Worm (Caenorhabditis elegans) whole organism, late embryonic: ENCODE measurements around the gene F37C4.4.

Source experiments
- F13H6.1 ChIP-seq: sonication (generic microtip); optimal IDR thresholded peaks from 2 replicates; lab custom pipeline; 2016; ENCODE audit warnings: missing genetic modification characterization, missing compliant biosample characterization
- K02D7.2 ChIP-seq: sonication (generic microtip); optimal IDR thresholded peaks from 2 replicates; lab custom pipeline; 2017; ENCODE audit warnings: mild to moderate bottlenecking, missing genetic modification characterization, missing compliant biosample characterization
- T23F11.4 ChIP-seq: fragments of 200-800 bp; sonication (Bioruptor generic); optimal IDR thresholded peaks from 2 replicates; lab custom pipeline; 2018; ENCODE audit warnings: mild to moderate bottlenecking, missing genetic modification characterization, missing compliant biosample characterization
- ceh-18 ChIP-seq: sonication (generic microtip); optimal IDR thresholded peaks from 2 replicates; lab custom pipeline; 2016; ENCODE audit warnings: missing genetic modification characterization, missing compliant biosample characterization
- ceh-19 ChIP-seq: fragments of 200-800 bp; sonication (Bioruptor generic); optimal IDR thresholded peaks from 2 replicates; lab custom pipeline; 2018; ENCODE audit warnings: mild to moderate bottlenecking, missing genetic modification characterization, missing compliant biosample characterization
- ceh-2 ChIP-seq: sonication (generic microtip); optimal IDR thresholded peaks from 2 replicates; lab custom pipeline; 2016; ENCODE audit warnings: missing genotype, missing genetic modification characterization, missing compliant biosample characterization
- ceh-22 ChIP-seq: sonication (generic microtip); optimal IDR thresholded peaks from 2 replicates; lab custom pipeline; 2017; ENCODE audit warnings: missing biosample characterization, missing genetic modification characterization
- ceh-30 ChIP-seq: fragments of 150-350 bp; optimal IDR thresholded peaks from 2 replicates; lab custom pipeline; 2014; ENCODE audit warnings: missing biosample characterization, missing genetic modification characterization
- ceh-31 ChIP-seq: sonication (generic microtip); optimal IDR thresholded peaks from 2 replicates; lab custom pipeline; 2016; ENCODE audit warnings: missing genetic modification characterization, missing compliant biosample characterization
- ceh-34 ChIP-seq: sonication (generic microtip); optimal IDR thresholded peaks from 2 replicates; lab custom pipeline; 2016; ENCODE audit warnings: mild to moderate bottlenecking, missing genetic modification characterization, missing compliant biosample characterization
- ceh-45 ChIP-seq: fragments of 200-800 bp; sonication (Bioruptor generic); IDR thresholded peaks from 2 replicates; pipeline ENCODE4 v1.3.6; 2022; ENCODE audit warnings: missing genetic modification reagents, missing genetic modification characterization, missing compliant biosample characterization
- ceh-9 ChIP-seq: sonication (generic microtip); optimal IDR thresholded peaks from 2 replicates; lab custom pipeline; 2016; ENCODE audit warnings: mild to moderate bottlenecking, missing genetic modification characterization, inconsistent platforms, missing compliant biosample characterization
- che-1 ChIP-seq: sonication (generic microtip); optimal IDR thresholded peaks from 2 replicates; lab custom pipeline; 2016; ENCODE audit warnings: mild to moderate bottlenecking, missing genetic modification characterization, missing compliant biosample characterization
- dmd-4 ChIP-seq: sonication (generic microtip); optimal IDR thresholded peaks from 2 replicates; lab custom pipeline; 2016; ENCODE audit warnings: borderline replicate concordance, missing genetic modification characterization, missing compliant biosample characterization
- elt-2 ChIP-seq: sonication (generic microtip); optimal IDR thresholded peaks from 2 replicates; lab custom pipeline; 2016; ENCODE audit warnings: missing genetic modification reagents, missing genetic modification characterization, missing compliant biosample characterization
- elt-4 ChIP-seq: sonication (generic microtip); optimal IDR thresholded peaks from 2 replicates; lab custom pipeline; 2016; ENCODE audit warnings: missing genetic modification characterization, missing compliant biosample characterization
- ets-4 ChIP-seq: sonication (generic microtip); optimal IDR thresholded peaks from 2 replicates; lab custom pipeline; 2016; ENCODE audit warnings: missing genetic modification characterization, missing compliant biosample characterization
- fkh-6 ChIP-seq: sonication (generic microtip); optimal IDR thresholded peaks from 2 replicates; lab custom pipeline; 2016; ENCODE audit warnings: missing genetic modification characterization, missing compliant biosample characterization
- hlh-30 ChIP-seq: sonication (generic microtip); optimal IDR thresholded peaks from 2 replicates; lab custom pipeline; 2017; ENCODE audit warnings: antibody characterized with exemption, missing genetic modification characterization, missing compliant biosample characterization; ENCODE audit not compliant: insufficient read depth
- lim-6 ChIP-seq: sonication (generic microtip); optimal IDR thresholded peaks from 2 replicates; lab custom pipeline; 2016; ENCODE audit warnings: missing genetic modification characterization, missing compliant biosample characterization
- lin-11 ChIP-seq: fragments of 200-800 bp; sonication (Bioruptor generic); optimal IDR thresholded peaks from 2 replicates; lab custom pipeline; 2018; ENCODE audit warnings: mild to moderate bottlenecking, missing genetic modification characterization, missing compliant biosample characterization
- mec-3 ChIP-seq: sonication (generic microtip); optimal IDR thresholded peaks from 2 replicates; lab custom pipeline; 2016; ENCODE audit warnings: borderline replicate concordance, missing genetic modification characterization, missing compliant biosample characterization
- nfya-1 ChIP-seq: sonication (generic microtip); optimal IDR thresholded peaks from 2 replicates; lab custom pipeline; 2017; ENCODE audit warnings: missing genetic modification characterization, mild to moderate bottlenecking, missing compliant biosample characterization, antibody characterized with exemption, moderate library complexity
- nhr-11 ChIP-seq: fragments of 150-350 bp; optimal IDR thresholded peaks from 2 replicates; lab custom pipeline; 2014; ENCODE audit warnings: missing biosample characterization, missing genetic modification characterization
- nhr-232 ChIP-seq: sonication (generic microtip); optimal IDR thresholded peaks from 2 replicates; lab custom pipeline; 2016; ENCODE audit warnings: missing genetic modification characterization, missing compliant biosample characterization
- odd-2 ChIP-seq: sonication (generic microtip); optimal IDR thresholded peaks from 2 replicates; lab custom pipeline; 2017; ENCODE audit warnings: antibody characterized with exemption, mild to moderate bottlenecking, missing genetic modification characterization, missing compliant biosample characterization
- pax-1 ChIP-seq: fragments of 150-350 bp; optimal IDR thresholded peaks from 2 replicates; lab custom pipeline; 2014; ENCODE audit warnings: missing biosample characterization, missing genetic modification characterization
- pqm-1 ChIP-seq: sonication (generic microtip); optimal IDR thresholded peaks from 2 replicates; lab custom pipeline; 2016; ENCODE audit warnings: missing genetic modification characterization, missing compliant biosample characterization
- pros-1 ChIP-seq: fragments of 150-350 bp; optimal IDR thresholded peaks from 2 replicates; lab custom pipeline; 2014; ENCODE audit warnings: missing biosample characterization, missing genetic modification reagents, missing genetic modification characterization
- ref-2 ChIP-seq: sonication (generic microtip); optimal IDR thresholded peaks from 2 replicates; lab custom pipeline; 2016; ENCODE audit warnings: missing genetic modification characterization, missing compliant biosample characterization
- sdc-2 ChIP-seq: sonication (generic microtip); optimal IDR thresholded peaks from 2 replicates; lab custom pipeline; 2016; ENCODE audit warnings: missing genotype, missing genetic modification characterization, missing compliant biosample characterization
- sox-2 ChIP-seq: fragments of 200-800 bp; sonication (Bioruptor generic); IDR thresholded peaks from 2 replicates; pipeline ENCODE4 v1.3.6; 2022; ENCODE audit warnings: missing genetic modification reagents, missing genetic modification characterization, missing compliant biosample characterization
- sox-4 ChIP-seq: sonication (generic microtip); optimal IDR thresholded peaks from 2 replicates; lab custom pipeline; 2017; ENCODE audit warnings: mild to moderate bottlenecking, missing genetic modification characterization, inconsistent platforms, missing compliant biosample characterization
- syd-9 ChIP-seq: sonication (generic microtip); optimal IDR thresholded peaks from 2 replicates; lab custom pipeline; 2016; ENCODE audit warnings: mild to moderate bottlenecking, missing genetic modification characterization, moderate library complexity, missing compliant biosample characterization
- tbx-7 ChIP-seq: sonication (generic microtip); optimal IDR thresholded peaks from 2 replicates; lab custom pipeline; 2016; ENCODE audit warnings: missing genotype, missing genetic modification characterization, missing compliant biosample characterization
- ttx-3 ChIP-seq: sonication (generic microtip); optimal IDR thresholded peaks from 2 replicates; lab custom pipeline; 2016; ENCODE audit warnings: missing genetic modification reagents, missing genetic modification characterization, missing compliant biosample characterization
- unc-3 ChIP-seq, 2 experiments: fragments of 200-800 bp in 1 of 2; sonication (Bioruptor generic) in 1 of 2; sonication (generic microtip) in 1 of 2; conservative IDR thresholded peaks in 1 of 2; optimal IDR thresholded peaks in 1 of 2; 2 replicates each; pipeline versions ENCODE4 v1.3.6 to Lab custom; 2016 to 2022; ENCODE audit warnings: missing compliant biosample characterization in 2 of 2, missing genetic modification characterization in 2 of 2, missing genetic modification reagents in 1 of 2
- unc-42 ChIP-seq: sonication (generic microtip); optimal IDR thresholded peaks from 2 replicates; lab custom pipeline; 2016; ENCODE audit warnings: missing genotype, missing genetic modification characterization, missing compliant biosample characterization
- unc-55 ChIP-seq: sonication (generic microtip); optimal IDR thresholded peaks from 2 replicates; lab custom pipeline; 2017; ENCODE audit warnings: missing biosample characterization, missing genetic modification reagents, missing genetic modification characterization
- zip-5 ChIP-seq: sonication (generic microtip); optimal IDR thresholded peaks from 2 replicates; lab custom pipeline; 2016; ENCODE audit warnings: missing genetic modification characterization, missing compliant biosample characterization
- ztf-16 ChIP-seq: sonication (generic microtip); optimal IDR thresholded peaks from 2 replicates; lab custom pipeline; 2017; ENCODE audit warnings: missing genetic modification characterization, missing compliant biosample characterization

F37C4.4 gene

DNA sequence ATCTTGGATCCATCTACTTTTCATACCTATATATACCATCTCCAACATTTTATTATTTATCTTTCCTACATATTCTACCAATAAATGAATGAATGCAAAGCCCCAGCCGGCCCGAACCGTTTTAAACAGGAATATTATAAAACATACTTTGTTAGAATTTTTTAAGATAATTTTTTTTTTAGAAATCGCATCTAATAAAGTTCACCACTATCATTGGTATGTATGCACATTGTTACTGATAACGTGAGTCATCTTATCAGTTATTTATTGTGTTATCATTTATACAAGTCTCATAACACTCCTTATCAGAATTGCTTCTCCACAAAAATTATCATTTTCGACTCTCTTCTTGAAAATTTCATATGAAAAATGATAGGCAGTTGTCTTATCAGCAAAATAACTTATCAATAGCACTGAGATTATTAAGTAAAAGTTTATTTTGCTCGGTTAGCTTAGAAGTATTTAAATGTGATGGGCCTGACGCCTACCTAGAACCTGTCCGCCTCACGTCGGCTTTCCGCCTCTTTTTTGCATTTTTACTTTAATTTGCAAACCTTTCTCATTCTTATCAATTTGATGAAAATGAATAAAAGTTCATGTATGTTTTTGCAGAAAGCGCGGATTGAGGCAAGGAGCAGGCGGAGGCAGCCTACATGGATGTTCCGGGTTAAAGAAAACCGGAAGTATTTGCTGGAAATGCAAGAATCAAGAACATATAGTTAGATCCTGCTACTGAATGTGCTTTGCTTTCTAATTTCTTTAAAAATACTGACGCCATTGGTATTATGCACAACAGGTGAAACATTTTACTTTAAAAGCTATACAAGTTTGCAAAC lies 32.8 kb downstream of the F37C4.4 start, which contains the start of gene srz-62:
srz-62 (plus strand) TSS at position 786 of the 836 bp plus-strand sequence.
- TF ChIP-seq F13H6.1: no peak
- TF ChIP-seq ceh-2: no peak
- no peak for TF ChIP-seq nfya-1
- no peak for TF ChIP-seq K02D7.2 (tag; lab: Kevin White, UChicago)
- TF ChIP-seq ceh-18 (tag; lab: Kevin White, UChicago): no peak
- TF ChIP-seq unc-3 (GFP tag; conservative IDR thresholded peaks at IDR 0.05; lab: Robert Waterston, UW): no peak
- TF ChIP-seq unc-3 (tag; optimal IDR thresholded peaks at IDR 0.05; lab: Kevin White, UChicago): no peak
- no peak for TF ChIP-seq ref-2 (tag; lab: Kevin White, UChicago)
- no peak for TF ChIP-seq lin-11 (tag; lab: Kevin White, UChicago)
- peak; percentile 20 for TF ChIP-seq zip-5 (tag; lab: Kevin White, UChicago)
- TF ChIP-seq elt-2 (tag; lab: Kevin White, UChicago): peak; percentile 100
- TF ChIP-seq pqm-1: peak; percentile 82
- no peak for TF ChIP-seq unc-55 (GFP tag; lab: Kevin White, UChicago)
- no peak for TF ChIP-seq nhr-11 (tag; lab: Kevin White, UChicago)
- no peak for TF ChIP-seq che-1 (tag; lab: Kevin White, UChicago)
- no peak for TF ChIP-seq pros-1 (tag; lab: Kevin White, UChicago)
- no peak for TF ChIP-seq ets-4 (tag; lab: Kevin White, UChicago)
- TF ChIP-seq sdc-2: no peak
- no peak for TF ChIP-seq dmd-4 (tag; lab: Kevin White, UChicago)
- no peak for TF ChIP-seq ceh-31
- no peak for TF ChIP-seq tbx-7
- TF ChIP-seq unc-42 (tag; lab: Kevin White, UChicago): no peak
- no peak for TF ChIP-seq syd-9 (tag; lab: Kevin White, UChicago)
- no peak for TF ChIP-seq elt-4 (tag; lab: Kevin White, UChicago)
- TF ChIP-seq T23F11.4 (GFP tag; lab: Kevin White, UChicago): no peak
- no peak for TF ChIP-seq sox-2 (GFP tag; lab: Robert Waterston, UW)

DNA sequence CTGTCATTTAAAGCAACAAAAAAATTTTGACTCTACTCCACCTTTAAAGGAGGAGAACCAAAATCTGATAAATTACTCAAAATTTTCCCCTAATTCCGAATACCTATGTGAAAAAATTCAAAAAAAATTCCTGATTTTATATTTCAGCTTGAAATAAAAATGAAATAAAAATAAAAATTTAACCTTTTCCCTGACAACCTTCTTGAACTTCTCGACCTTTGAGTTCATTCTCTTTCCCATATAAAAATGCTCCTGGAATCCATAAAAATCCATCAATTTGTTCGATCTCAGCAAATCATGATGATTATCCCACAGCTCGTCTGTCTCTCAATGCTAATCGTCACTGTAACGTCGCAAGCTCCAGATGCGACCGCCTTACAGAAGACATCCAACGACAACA lies 35.8 kb downstream of the F37C4.4 start, which contains the start of gene F56D6.6:
F56D6.6 (plus strand) TSS at position 301 of the 400 bp plus-strand sequence.
- TF ChIP-seq mec-3 (no peak), fkh-6 (tag; lab: Kevin White, UChicago) (no peak), ttx-3 (tag; lab: Kevin White, UChicago) (no peak), sox-2 (GFP tag; lab: Robert Waterston, UW) (no peak), nhr-11 (tag; lab: Kevin White, UChicago) (no peak), ref-2 (tag; lab: Kevin White, UChicago) (no peak), ceh-19 (GFP tag; lab: Kevin White, UChicago) (no peak), unc-55 (GFP tag; lab: Kevin White, UChicago) (no peak)

DNA sequence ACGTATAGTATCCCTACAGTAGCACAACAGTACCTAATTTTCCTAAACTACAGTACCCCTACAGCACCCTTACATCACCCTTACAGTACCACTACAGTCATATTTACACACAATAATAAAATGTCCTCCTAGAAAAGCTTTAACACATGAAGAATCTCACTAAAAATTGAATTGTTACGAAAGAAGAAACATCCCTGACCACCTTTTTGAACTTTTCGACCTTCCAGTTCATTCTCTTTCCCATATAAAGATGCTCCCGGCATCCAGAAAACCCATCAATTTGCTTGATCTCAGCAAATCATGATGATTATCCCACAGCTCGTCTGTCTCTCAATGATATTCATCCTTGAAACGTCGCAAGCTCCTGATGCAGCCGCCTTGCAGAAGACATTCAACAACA lies 37.5 kb downstream of the F37C4.4 start, which contains the start of gene F56D6.21:
F56D6.21 (plus strand) TSS at position 301 of the 400 bp plus-strand sequence.
- TF ChIP-seq hlh-30 (tag; lab: Kevin White, UChicago) (no peak), ref-2 (tag; lab: Kevin White, UChicago) (no peak)
- TF ChIP-seq, all 69 proteins: peak for 0

DNA sequence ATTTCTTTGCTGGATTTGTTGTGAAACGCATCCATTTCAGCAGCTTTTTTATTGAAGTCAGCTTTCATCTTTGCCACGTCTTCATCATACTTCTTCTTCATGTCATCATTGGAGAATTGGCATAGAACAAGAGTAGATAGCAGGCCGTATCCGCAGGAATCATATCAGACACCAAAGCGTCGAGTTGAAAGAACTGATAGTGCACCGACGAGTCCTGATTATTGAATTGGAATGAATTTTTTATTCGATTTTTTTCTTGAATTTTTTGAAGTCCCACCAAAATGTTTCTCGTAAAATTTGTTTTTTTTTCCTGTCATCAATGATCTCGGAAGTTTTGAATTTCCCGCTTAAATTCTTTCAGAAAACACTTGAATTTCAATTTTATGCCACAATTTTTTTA lies 39.3 kb downstream of the F37C4.4 start, which contains the start of gene F56D6.11:
F56D6.11 (minus strand) TSS at position 101 of the 400 bp plus-strand sequence.
- TF ChIP-seq pax-1 (tag; lab: Kevin White, UChicago) (no peak), tbx-7 (no peak), sox-4 (tag; lab: Kevin White, UChicago) (no peak), lim-6 (no peak), ceh-34 (no peak), ceh-30 (no peak), ceh-9 (no peak), ref-2 (tag; lab: Kevin White, UChicago) (no peak), nhr-232 (no peak), ceh-45 (GFP tag; lab: Robert Waterston, UW) (no peak), hlh-30 (tag; lab: Kevin White, UChicago) (no peak), ceh-22 (no peak), odd-2 (tag; lab: Kevin White, UChicago) (no peak), ztf-16 (tag; lab: Kevin White, UChicago) (no peak), elt-4 (tag; lab: Kevin White, UChicago) (no peak), unc-55 (GFP tag; lab: Kevin White, UChicago) (no peak), syd-9 (tag; lab: Kevin White, UChicago) (no peak), sdc-2 (no peak)
- TF ChIP-seq, all 69 proteins: peak for 0
